Worm (Caenorhabditis elegans) whole organism, mixed stage, embryonic: ENCODE data around the gene lido-8.

ENCODE experiments used
- elt-1 ChIP-seq: sonication (generic microtip); optimal IDR thresholded peaks from 2 replicates; lab custom pipeline; 2017; ENCODE audit warnings: missing genetic modification characterization, mild to moderate bottlenecking, missing compliant biosample characterization, antibody characterized with exemption, moderate library complexity, borderline replicate concordance; ENCODE audit not compliant: insufficient read depth
- mls-2 ChIP-seq: sonication (generic microtip); optimal IDR thresholded peaks from 2 replicates; lab custom pipeline; 2016; ENCODE audit warnings: mild to moderate bottlenecking, missing genetic modification characterization, moderate library complexity, missing compliant biosample characterization
- unc-62 ChIP-seq: fragments of 150-350 bp; optimal IDR thresholded peaks from 2 replicates; lab custom pipeline; 2014; ENCODE audit warnings: missing biosample characterization, missing genetic modification reagents, missing genetic modification characterization

- no peak for TF ChIP-seq elt-1 (tag; lab: Kevin White, UChicago)
- TF ChIP-seq unc-62 (GFP tag; lab: Kevin White, UChicago): no peak
- no peak for TF ChIP-seq mls-2 (tag; lab: Kevin White, UChicago)
These were observed 15.3 kb downstream of the lido-8 start, which contains the start of gene C41H7.9 for ce11 chrII:3012133-3012532.
